Worm (Caenorhabditis elegans): ENCODE results near the gene C07A9.12.

Gene C07A9.12

DNA sequence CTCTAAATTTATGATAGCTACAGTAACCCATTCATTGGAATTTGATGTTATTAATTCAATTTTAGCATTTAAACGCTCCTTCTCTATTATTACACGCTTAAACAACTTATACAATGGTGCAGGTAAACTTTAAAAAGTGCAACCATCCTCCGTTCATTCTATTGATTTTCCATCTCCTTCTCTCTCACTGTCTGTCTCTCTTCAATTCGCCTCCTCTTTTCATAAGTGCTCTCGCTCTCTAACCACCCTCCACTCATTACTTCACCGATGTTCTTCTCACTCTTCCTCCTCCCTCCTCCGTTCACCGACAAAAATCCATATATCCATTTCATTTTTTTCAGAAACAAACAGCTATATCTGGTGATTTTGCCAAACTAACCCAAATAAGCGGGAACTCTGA, 38.8 kb upstream of the C07A9.12 start, which contains the start of gene cbp-1 (continued):
- no peak for TF ChIP-seq ceh-63 (GFP tag; optimal IDR thresholded peaks at IDR 0.05)
- TF ChIP-seq C34B4.2 (tag; optimal IDR thresholded peaks at IDR 0.05) = no peak
- peak; percentile 63 for TF ChIP-seq nhr-71 (tag; optimal IDR thresholded peaks at IDR 0.05)
- peak; percentile 64 for TF ChIP-seq swsn-7 (tag; optimal IDR thresholded peaks at IDR 0.05)
- peak; percentile 51 for TF ChIP-seq unc-130 (tag; optimal IDR thresholded peaks at IDR 0.05)
- TF ChIP-seq fkh-10 (GFP tag; optimal IDR thresholded peaks at IDR 0.05) = no peak
- no peak for TF ChIP-seq fkh-8 (tag; optimal IDR thresholded peaks at IDR 0.05)
- TF ChIP-seq unc-62 (GFP tag; optimal IDR thresholded peaks at IDR 0.05) = no peak
- no peak for TF ChIP-seq grh-1 (GFP tag; IDR thresholded peaks at IDR 0.05)
- TF ChIP-seq elt-3 (tag; optimal IDR thresholded peaks at IDR 0.05) = peak in 1 of 6 experiments; percentile 15
- peak in 2 of 3 experiments; percentile 37 to 46 for TF ChIP-seq dpl-1 (GFP tag; optimal IDR thresholded peaks at IDR 0.05)
- no peak for TF ChIP-seq ztf-4 (tag; optimal IDR thresholded peaks at IDR 0.05)
- peak in 1 of 2 experiments; percentile 44 for TF ChIP-seq mdl-1 (tag; optimal IDR thresholded peaks at IDR 0.05)
- peak; percentile 14 to 26 for TF ChIP-seq lin-35 (GFP tag; optimal IDR thresholded peaks at IDR 0.05)
- TF ChIP-seq nhr-47 (tag; optimal IDR thresholded peaks at IDR 0.05) = peak; percentile 48
- no peak for TF ChIP-seq nhr-11 (tag; optimal IDR thresholded peaks at IDR 0.05)
- peak; percentile 8 for TF ChIP-seq fos-1 (tag; optimal IDR thresholded peaks at IDR 0.05)
- no peak for TF ChIP-seq fkh-4 (tag; optimal IDR thresholded peaks at IDR 0.05; ENCODE audit: borderline replicate concordance)
- no peak for TF ChIP-seq Y116A8C.19 (tag; optimal IDR thresholded peaks at IDR 0.05; ENCODE audit: borderline replicate concordance)
- TF ChIP-seq zag-1 (tag; optimal IDR thresholded peaks at IDR 0.05) = no peak
- no peak for TF ChIP-seq pag-3 (tag; optimal IDR thresholded peaks at IDR 0.05; ENCODE audit: borderline replicate concordance, insufficient read depth)
- peak; percentile 49 for TF ChIP-seq nhr-19 (GFP tag; conservative IDR thresholded peaks at IDR 0.05)
- TF ChIP-seq tbx-2 (tag; optimal IDR thresholded peaks at IDR 0.05) = peak; percentile 32
- peak in 1 of 2 experiments; percentile 47 for TF ChIP-seq ztf-11 (tag; optimal IDR thresholded peaks at IDR 0.05)
- TF ChIP-seq nhr-77 (tag; optimal IDR thresholded peaks at IDR 0.05) = no peak
- no peak for TF ChIP-seq mep-1 (tag; optimal IDR thresholded peaks at IDR 0.05)
- no peak for TF ChIP-seq unc-98 (GFP tag; IDR thresholded peaks at IDR 0.05)
- TF ChIP-seq vab-15 (tag; optimal IDR thresholded peaks at IDR 0.05) = no peak
- TF ChIP-seq nhr-12 (tag; optimal IDR thresholded peaks at IDR 0.05) = no peak
- TF ChIP-seq hpl-2 (GFP tag; optimal IDR thresholded peaks at IDR 0.05) = no peak
- TF ChIP-seq sptf-1 (tag; optimal IDR thresholded peaks at IDR 0.05) = no peak
- TF ChIP-seq aha-1 (tag; optimal IDR thresholded peaks at IDR 0.05) = no peak
- peak; percentile 48 for TF ChIP-seq aly-2 (tag; optimal IDR thresholded peaks at IDR 0.05)
- TF ChIP-seq ces-1 (GFP tag; optimal IDR thresholded peaks at IDR 0.05) = no peak
- TF ChIP-seq nhr-76 (tag; optimal IDR thresholded peaks at IDR 0.05) = no peak
- TF ChIP-seq hlh-17 (GFP tag; optimal IDR thresholded peaks at IDR 0.05; ENCODE audit: borderline replicate concordance) = no peak
- TF ChIP-seq unc-86 (tag; optimal IDR thresholded peaks at IDR 0.05) = no peak
- TF ChIP-seq zip-4 (GFP tag; optimal IDR thresholded peaks at IDR 0.05) = no peak
- TF ChIP-seq nhr-20 (tag; optimal IDR thresholded peaks at IDR 0.05) = peak; percentile 36
- peak; percentile 72 for TF ChIP-seq ama-1 (optimal IDR thresholded peaks at IDR 0.05)

DNA sequence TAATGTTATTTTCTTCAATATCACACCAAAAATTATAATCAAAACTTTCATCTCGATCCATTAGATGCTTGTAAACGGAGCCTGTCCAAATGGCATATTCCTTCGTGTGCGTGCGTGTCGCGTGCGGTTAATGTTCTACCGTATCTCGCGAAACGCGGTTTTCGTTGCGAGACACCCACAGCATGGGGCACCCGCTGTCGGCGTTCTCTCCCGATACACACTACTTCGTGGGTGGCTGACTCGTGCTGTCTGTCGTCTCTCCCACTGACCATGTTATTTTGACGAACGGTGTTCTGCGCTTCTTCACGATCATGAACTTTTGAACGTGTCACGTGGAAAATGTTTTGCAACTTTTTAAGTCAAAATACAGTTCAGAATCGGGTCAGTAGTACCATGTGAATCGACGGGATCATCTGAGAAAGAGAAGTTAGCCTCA, 38.1 kb upstream of the C07A9.12 start:
- TF ChIP-seq nhr-47 (tag; optimal IDR thresholded peaks at IDR 0.05) (peak; percentile 99), F16B12.6 (tag; optimal IDR thresholded peaks at IDR 0.05) (peak; percentile 57), lsy-2 (tag; optimal IDR thresholded peaks at IDR 0.05) (peak; percentile 100), fkh-10 (GFP tag; optimal IDR thresholded peaks at IDR 0.05) (peak; percentile 94), egl-13 (tag; optimal IDR thresholded peaks at IDR 0.05) (peak; percentile 97), lin-39 (tag; optimal IDR thresholded peaks at IDR 0.05) (peak; percentile 84), lin-15B (tag; optimal IDR thresholded peaks at IDR 0.05) (peak; percentile 79), skn-1 (tag; optimal IDR thresholded peaks at IDR 0.05) (peak; percentile 95), unc-86 (tag; optimal IDR thresholded peaks at IDR 0.05) (peak; percentile 99), grh-1 (GFP tag; IDR thresholded peaks at IDR 0.05) (peak; percentile 98), nhr-85 (tag) (peak; percentile 99), hlh-17 (GFP tag; optimal IDR thresholded peaks at IDR 0.05; ENCODE audit: borderline replicate concordance) (no peak), nhr-71 (tag; optimal IDR thresholded peaks at IDR 0.05) (peak; percentile 100), sptf-1 (tag; optimal IDR thresholded peaks at IDR 0.05) (no peak), sup-37 (GFP tag; optimal IDR thresholded peaks at IDR 0.05) (peak; percentile 95), nhr-77 (tag; optimal IDR thresholded peaks at IDR 0.05) (peak; percentile 95), ceh-63 (GFP tag; optimal IDR thresholded peaks at IDR 0.05) (peak; percentile 34), ces-1 (GFP tag; optimal IDR thresholded peaks at IDR 0.05) (no peak), dpl-1 (GFP tag; optimal IDR thresholded peaks at IDR 0.05) (peak; percentile 77 to 86 (median 85)), nhr-28 (tag; optimal IDR thresholded peaks at IDR 0.05) (no peak), nhr-12 (tag; optimal IDR thresholded peaks at IDR 0.05) (peak; percentile 69), isw-1 (GFP tag; IDR thresholded peaks at IDR 0.05) (peak; percentile 98), lin-13 (GFP tag; optimal IDR thresholded peaks at IDR 0.05) (peak; percentile 96), ceh-90 (tag; optimal IDR thresholded peaks at IDR 0.05) (peak; percentile 22)
